Fruit fly (Drosophila melanogaster) whole organism, embryonic: Measurements from ENCODE around the gene Spn38F.

ENCODE experiments used
- Antp ChIP-seq: fragments of 200-800 bp; sonication (Bioruptor generic); optimal IDR thresholded peaks from 3 replicates; lab custom pipeline; 2016; ENCODE audit warnings: missing biosample characterization, missing genetic modification characterization
- B-H2 ChIP-seq: fragments of 200-800 bp; sonication (Bioruptor generic); optimal IDR thresholded peaks from 2 replicates; lab custom pipeline; 2018; ENCODE audit warnings: missing biosample characterization, mild to moderate bottlenecking, missing genetic modification characterization
- CG10274 ChIP-seq: fragments of 200-800 bp; sonication (Bioruptor generic); optimal IDR thresholded peaks from 3 replicates; lab custom pipeline; 2017; ENCODE audit warnings: missing biosample characterization, mild to moderate bottlenecking, missing genetic modification characterization
- CG12299 ChIP-seq: fragments of 200-800 bp; sonication (Bioruptor generic); optimal IDR thresholded peaks from 2 replicates; lab custom pipeline; 2018; ENCODE audit warnings: missing biosample characterization, mild to moderate bottlenecking, missing genetic modification characterization
- CG13424 ChIP-seq: fragments of 200-800 bp; sonication (Bioruptor generic); optimal IDR thresholded peaks from 2 replicates; lab custom pipeline; 2019; ENCODE audit warnings: missing biosample characterization, mild to moderate bottlenecking, missing genetic modification characterization, moderate library complexity
- CG13894 ChIP-seq: fragments of 200-800 bp; sonication (Bioruptor generic); optimal IDR thresholded peaks from 3 replicates; lab custom pipeline; 2018; ENCODE audit warnings: missing biosample characterization, mild to moderate bottlenecking, missing genetic modification characterization, moderate library complexity
- CG30020 ChIP-seq: fragments of 200-800 bp; optimal IDR thresholded peaks from 2 replicates; lab custom pipeline; 2019; ENCODE audit warnings: missing biosample characterization, mild to moderate bottlenecking, missing genetic modification characterization, moderate library complexity
- CG34422 ChIP-seq: fragments of 200-800 bp; sonication (Bioruptor generic); IDR thresholded peaks from 3 replicates; pipeline ENCODE4 v1.3.6; 2022; ENCODE audit warnings: missing biosample characterization, missing genetic modification characterization
- CG4360 ChIP-seq: fragments of 200-800 bp; sonication (Bioruptor generic); IDR thresholded peaks from 2 replicates; pipeline ENCODE4 v1.3.6; 2022; ENCODE audit warnings: missing biosample characterization, missing genetic modification characterization
- CG4424 ChIP-seq: fragments of 200-800 bp; sonication (Bioruptor generic); optimal IDR thresholded peaks from 3 replicates; lab custom pipeline; 2016; ENCODE audit warnings: missing biosample characterization, missing genetic modification characterization
- CG6791 ChIP-seq: fragments of 200-800 bp; sonication (Bioruptor generic); IDR thresholded peaks from 3 replicates; pipeline ENCODE4 v1.3.6; 2022; ENCODE audit warnings: missing biosample characterization, missing genetic modification characterization; ENCODE audit not compliant: partially characterized antibody
- CG8478 ChIP-seq: fragments of >200 bp; optimal IDR thresholded peaks from 2 replicates; lab custom pipeline; 2018
- D19A ChIP-seq: fragments of 200-800 bp; optimal IDR thresholded peaks from 3 replicates; lab custom pipeline; 2019; ENCODE audit warnings: missing biosample characterization, mild to moderate bottlenecking, missing genetic modification characterization, moderate library complexity
- Elba2 ChIP-seq: fragments of 200-800 bp; sonication (Bioruptor generic); optimal IDR thresholded peaks from 3 replicates; lab custom pipeline; 2016; ENCODE audit warnings: missing biosample characterization, missing genetic modification characterization
- Hmr ChIP-seq: fragments of 200-800 bp; sonication (Bioruptor generic); optimal IDR thresholded peaks from 3 replicates; lab custom pipeline; 2017; ENCODE audit warnings: mild to moderate bottlenecking, missing biosample characterization, missing genetic modification reagents, missing genetic modification characterization
- Hr78 ChIP-seq, 2 experiments: fragments of 200-800 bp in 1 of 2; fragments of >200 bp in 1 of 2; sonication (Bioruptor generic) in 1 of 2; optimal IDR thresholded peaks; 2 replicates each; lab custom pipeline; 2017 to 2019; ENCODE audit warnings: missing biosample characterization in 2 of 2, missing genetic modification characterization in 2 of 2, mild to moderate bottlenecking in 1 of 2, moderate library complexity in 1 of 2
- Lhr ChIP-seq: fragments of 200-800 bp; sonication (Bioruptor generic); optimal IDR thresholded peaks from 3 replicates; lab custom pipeline; 2017; ENCODE audit warnings: mild to moderate bottlenecking, missing biosample characterization, missing genetic modification reagents, missing genetic modification characterization
- Med ChIP-seq: fragments of 200-800 bp; sonication (Bioruptor generic); peaks from one replicate; lab custom pipeline; 2016; ENCODE audit warnings: missing biosample characterization, missing genetic modification characterization, mild to moderate bottlenecking, inconsistent platforms, moderate library complexity
- Mrtf ChIP-seq: fragments of 200-800 bp; sonication (Bioruptor generic); IDR thresholded peaks from 3 replicates; pipeline ENCODE4 v1.3.6; 2022; ENCODE audit warnings: missing biosample characterization, missing genetic modification characterization
- Nf-YA ChIP-seq: fragments of 200-800 bp; sonication (Bioruptor generic); IDR thresholded peaks from 2 replicates; pipeline ENCODE4 v1.3.6; 2022; ENCODE audit warnings: missing biosample characterization, missing genetic modification characterization
- Oaz ChIP-seq: fragments of 200-800 bp; sonication (Bioruptor generic); IDR thresholded peaks from 2 replicates; pipeline ENCODE4 v1.3.6; 2022; ENCODE audit warnings: missing biosample characterization, missing genetic modification characterization
- Optix ChIP-seq: fragments of 200-800 bp; sonication (Bioruptor generic); IDR thresholded peaks from 3 replicates; pipeline ENCODE4 v1.3.6; 2022; ENCODE audit warnings: missing biosample characterization, missing genetic modification characterization
- Pdp1 ChIP-seq, 2 experiments: fragments of 200-800 bp; sonication (Bioruptor generic); optimal IDR thresholded peaks; 3 replicates each; lab custom pipeline; 2016; ENCODE audit warnings: missing biosample characterization in 2 of 2, missing genetic modification characterization in 2 of 2, mild to moderate bottlenecking in 1 of 2, moderate library complexity in 1 of 2
- Ravus ChIP-seq: fragments of 200-800 bp; sonication (Bioruptor generic); IDR thresholded peaks from 2 replicates; pipeline ENCODE4 v1.3.6; 2022; ENCODE audit warnings: missing biosample characterization, missing genetic modification characterization
- Scr ChIP-seq: fragments of 200-800 bp; sonication (Bioruptor generic); IDR thresholded peaks from 2 replicates; pipeline ENCODE4 v1.3.6; 2022; ENCODE audit warnings: missing biosample characterization, missing genetic modification characterization; ENCODE audit not compliant: partially characterized antibody
- Sry-β ChIP-seq: fragments of 200-800 bp; sonication (Bioruptor generic); optimal IDR thresholded peaks from 2 replicates; lab custom pipeline; 2018; ENCODE audit warnings: missing biosample characterization, mild to moderate bottlenecking, missing genetic modification characterization, moderate library complexity
- Trl ChIP-seq, 3 experiments: fragments of >200 bp in 2 of 3; fragments of 200-800 bp in 1 of 3; sonication (Bioruptor generic) in 1 of 3; optimal IDR thresholded peaks; 2 replicates in 1 of 3; 3 replicates in 2 of 3; lab custom pipeline; 2016 to 2017; ENCODE audit warnings: missing biosample characterization in 1 of 3, missing genetic modification characterization in 1 of 3
- btn ChIP-seq: fragments of 200-800 bp; sonication (Bioruptor generic); optimal IDR thresholded peaks from 2 replicates; lab custom pipeline; 2016; ENCODE audit warnings: missing biosample characterization, missing genetic modification characterization
- cad ChIP-seq: fragments of >200 bp; optimal IDR thresholded peaks from 2 replicates; lab custom pipeline; 2017; ENCODE audit warnings: missing biosample characterization, missing genetic modification characterization
- cg ChIP-seq: fragments of 200-800 bp; sonication (Bioruptor generic); optimal IDR thresholded peaks from 3 replicates; lab custom pipeline; 2019; ENCODE audit warnings: missing biosample characterization, mild to moderate bottlenecking, missing genetic modification characterization, moderate library complexity
- chinmo ChIP-seq: fragments of 200-800 bp; sonication (Bioruptor generic); IDR thresholded peaks from 4 replicates; pipeline ENCODE4 v1.3.6; 2022; ENCODE audit warnings: missing biosample characterization, missing genetic modification characterization; ENCODE audit not compliant: partially characterized antibody
- dimm ChIP-seq: fragments of 200-800 bp; sonication (Bioruptor generic); IDR thresholded peaks from 2 replicates; pipeline ENCODE4 v1.3.6; 2022; ENCODE audit warnings: missing biosample characterization, missing genetic modification characterization
- ewg ChIP-seq: fragments of 200-800 bp; sonication (Bioruptor generic); optimal IDR thresholded peaks from 3 replicates; lab custom pipeline; 2017; ENCODE audit warnings: mild to moderate bottlenecking, missing biosample characterization, missing genetic modification reagents, missing genetic modification characterization
- fd102C ChIP-seq: fragments of 200-800 bp; sonication (Bioruptor generic); optimal IDR thresholded peaks from 2 replicates; lab custom pipeline; 2018; ENCODE audit warnings: missing biosample characterization, mild to moderate bottlenecking, missing genetic modification characterization, moderate library complexity
- fu2 ChIP-seq: fragments of 200-800 bp; sonication (Bioruptor generic); optimal IDR thresholded peaks from 2 replicates; lab custom pipeline; 2016; ENCODE audit warnings: missing biosample characterization, missing genetic modification characterization
- gsb ChIP-seq: fragments of 200-800 bp; sonication (Bioruptor generic); IDR thresholded peaks from 2 replicates; pipeline ENCODE4 v1.3.6; 2022; ENCODE audit warnings: missing biosample characterization, missing genetic modification characterization
- her ChIP-seq: fragments of 200-800 bp; sonication (Bioruptor generic); optimal IDR thresholded peaks from 2 replicates; lab custom pipeline; 2016; ENCODE audit warnings: missing biosample characterization, missing genetic modification characterization
- ind ChIP-seq: fragments of 200-800 bp; sonication (Bioruptor generic); optimal IDR thresholded peaks from 3 replicates; lab custom pipeline; 2016; ENCODE audit warnings: missing biosample characterization, missing genetic modification characterization
- nerfin-2 ChIP-seq: fragments of 200-800 bp; sonication (Bioruptor generic); IDR thresholded peaks from 2 replicates; pipeline ENCODE4 v1.3.6; 2022; ENCODE audit warnings: missing biosample characterization, missing genetic modification characterization; ENCODE audit not compliant: partially characterized antibody
- nmo ChIP-seq: fragments of 200-800 bp; sonication (Bioruptor generic); optimal IDR thresholded peaks from 2 replicates; lab custom pipeline; 2018; ENCODE audit warnings: missing biosample characterization, mild to moderate bottlenecking, missing genetic modification characterization, moderate library complexity
- sima ChIP-seq: fragments of 200-800 bp; sonication (Bioruptor generic); optimal IDR thresholded peaks from 2 replicates; lab custom pipeline; 2016; ENCODE audit warnings: missing biosample characterization, missing genetic modification characterization
- slbo ChIP-seq: fragments of 200-800 bp; sonication (Bioruptor generic); IDR thresholded peaks from 2 replicates; pipeline ENCODE4 v1.3.6; 2022; ENCODE audit warnings: missing biosample characterization, missing genetic modification characterization
- sqz ChIP-seq: fragments of 200-800 bp; sonication (Bioruptor generic); optimal IDR thresholded peaks from 3 replicates; lab custom pipeline; 2018; ENCODE audit warnings: missing biosample characterization, mild to moderate bottlenecking, missing genetic modification characterization
- tna ChIP-seq: fragments of 200-800 bp; sonication (Bioruptor generic); IDR thresholded peaks from 2 replicates; pipeline ENCODE4 v1.3.6; 2022; ENCODE audit warnings: missing biosample characterization, missing genetic modification characterization; ENCODE audit not compliant: partially characterized antibody
- vvl ChIP-seq: fragments of 200-800 bp; sonication (Bioruptor generic); IDR thresholded peaks from 2 replicates; pipeline ENCODE4 v1.3.6; 2022; ENCODE audit warnings: missing biosample characterization, missing genetic modification characterization
- wor ChIP-seq: fragments of 200-800 bp; sonication (Bioruptor generic); IDR thresholded peaks from 2 replicates; pipeline ENCODE4 v1.3.6; 2022; ENCODE audit warnings: missing biosample characterization, missing genetic modification characterization
- z ChIP-seq: fragments of 200-800 bp; sonication (Bioruptor generic); IDR thresholded peaks from 3 replicates; pipeline ENCODE4 v1.3.6; 2022; ENCODE audit warnings: missing biosample characterization, missing genetic modification characterization
- zfh1 ChIP-seq: fragments of 200-800 bp; sonication (Bioruptor generic); IDR thresholded peaks from 3 replicates; pipeline ENCODE4 v1.3.6; 2022; ENCODE audit warnings: missing biosample characterization, missing genetic modification characterization

Spn38F gene

DNA sequence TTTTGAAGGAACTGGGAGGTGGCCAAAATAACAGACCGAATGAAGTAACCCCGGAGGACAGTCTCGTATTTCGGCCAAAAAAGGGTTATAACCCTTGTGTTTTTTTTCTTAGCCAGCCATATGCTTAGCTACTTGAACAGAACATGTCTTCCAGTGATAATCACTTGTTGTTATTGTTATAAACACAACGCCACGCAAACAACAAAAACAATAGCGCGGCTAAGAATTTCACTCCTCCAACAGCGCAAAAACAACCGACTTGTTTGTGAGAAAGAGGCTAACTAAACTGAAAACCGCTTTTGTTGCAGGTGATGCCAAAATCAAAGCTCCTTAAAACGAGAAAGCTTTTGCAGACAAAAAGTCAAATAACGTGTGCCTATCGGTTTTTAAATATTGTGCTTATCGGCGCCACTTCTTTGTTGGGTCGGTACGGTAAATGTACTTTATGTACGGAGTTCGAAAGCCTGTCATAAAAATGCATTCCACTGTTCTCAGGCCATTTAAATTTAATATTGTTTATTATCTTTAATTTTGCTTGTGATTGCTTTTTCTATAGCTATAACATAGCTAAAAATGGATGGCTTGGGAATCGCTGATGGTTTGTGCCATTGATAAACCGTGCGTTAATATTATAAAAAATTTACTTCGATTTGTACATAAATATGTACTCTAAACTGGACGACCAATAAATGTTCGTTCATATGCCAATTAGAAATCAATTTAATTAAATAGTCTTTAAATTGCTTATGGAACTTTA lies 40.8 kb downstream of the Spn38F start, which contains the start of gene vari (continued):
- TF ChIP-seq her (GFP tag; lab: Kevin White, UChicago) (peak; percentile 42), Hr78 (GFP tag; optimal IDR thresholded peaks at IDR 0.05; lab: Kevin White, UChicago) (no peak), ewg (GFP tag; lab: Kevin White, UChicago) (no peak)

dm6 chr2L:20795774-20796173 lies 42.0 kb downstream of the Spn38F start:
- no peak for TF ChIP-seq CG10274 (GFP tag; lab: Kevin White, UChicago)
- peak; percentile 12 for TF ChIP-seq cg (GFP tag; lab: Kevin White, UChicago)
- TF ChIP-seq Ravus (GFP tag; lab: Robert Waterston, UW), result no peak
- no peak for TF ChIP-seq Optix (GFP tag; lab: Robert Waterston, UW)
- no peak for TF ChIP-seq fd102C (GFP tag; lab: Kevin White, UChicago)
- no peak for TF ChIP-seq tna (GFP tag; lab: Robert Waterston, UW)
- TF ChIP-seq CG8478, result no peak
- no peak for TF ChIP-seq wor (GFP tag; lab: Robert Waterston, UW)
- no peak for TF ChIP-seq nerfin-2
- TF ChIP-seq zfh1, result 0 out of 3 replicates have a peak, but pooled peaks have one; percentile 4
- no peak for TF ChIP-seq B-H2 (GFP tag; lab: Kevin White, UChicago)
- TF ChIP-seq gsb (GFP tag; lab: Robert Waterston, UW), result no peak
- no peak for TF ChIP-seq CG34422 (GFP tag; lab: Robert Waterston, UW)
- TF ChIP-seq slbo (GFP tag; lab: Robert Waterston, UW), result no peak
- TF ChIP-seq Antp (GFP tag; lab: Kevin White, UChicago), result no peak
- TF ChIP-seq Pdp1 (GFP tag; optimal IDR thresholded peaks at IDR 0.05; lab: Kevin White, UChicago), result peak in 1 of 2 experiments; percentile 64
- TF ChIP-seq CG12299 (tag; lab: Kevin White, UChicago), result no peak
- no peak for TF ChIP-seq Lhr
- no peak for TF ChIP-seq ind (GFP tag; lab: Kevin White, UChicago)
- TF ChIP-seq Elba2, result peak; percentile 54
- TF ChIP-seq Scr (GFP tag; lab: Robert Waterston, UW), result no peak
- TF ChIP-seq CG30020 (tag; lab: Kevin White, UChicago), result no peak
- no peak for TF ChIP-seq Mrtf (GFP tag; lab: Robert Waterston, UW)
- no peak for TF ChIP-seq cad (GFP tag; lab: Kevin White, UChicago)
- TF ChIP-seq fu2 (GFP tag; lab: Kevin White, UChicago), result no peak
- no peak for TF ChIP-seq D19A (tag; lab: Kevin White, UChicago)
- peak; percentile 74 for TF ChIP-seq CG13894 (tag; lab: Kevin White, UChicago)
- TF ChIP-seq sima (GFP tag; lab: Kevin White, UChicago), result no peak
- TF ChIP-seq btn (GFP tag; lab: Kevin White, UChicago), result no peak
- no peak for TF ChIP-seq Nf-YA
- TF ChIP-seq CG4360 (GFP tag; lab: Robert Waterston, UW), result no peak
- no peak for TF ChIP-seq Sry-β
- TF ChIP-seq, all 482 proteins: peak for 5

- TF ChIP-seq chinmo (GFP tag; lab: Robert Waterston, UW) (peak; percentile 66; the same call in 2 of the 4 replicates), sqz (GFP tag; lab: Kevin White, UChicago) (no peak), Oaz (GFP tag; lab: Robert Waterston, UW) (no peak), Trl (optimal IDR thresholded peaks at IDR 0.05; lab: Kevin White, UChicago) (no peak), Trl (GFP tag; optimal IDR thresholded peaks at IDR 0.05; lab: Kevin White, UChicago) (no peak), CG4424 (GFP tag; lab: Kevin White, UChicago) (no peak), Hmr (GFP tag; lab: Kevin White, UChicago) (no peak), Med (GFP tag; lab: Kevin White, UChicago) (peak; percentile 15), CG6791 (GFP tag; lab: Robert Waterston, UW) (peak; percentile 25; the same call in 1 of the 3 replicates), Pdp1 (GFP tag; optimal IDR thresholded peaks at IDR 0.05; lab: Kevin White, UChicago) (peak in 1 of 2 experiments; percentile 56), CG13894 (tag; lab: Kevin White, UChicago) (peak; percentile 9), CG13424 (tag; lab: Kevin White, UChicago) (no peak), nmo (GFP tag; lab: Kevin White, UChicago) (no peak), z (GFP tag; lab: Robert Waterston, UW) (peak; percentile 67; the same call in 1 of the 3 replicates), dimm (GFP tag; lab: Robert Waterston, UW) (no peak), vvl (GFP tag; lab: Robert Waterston, UW) (peak; percentile 60; the same call in 1 of the 2 replicates)
Measured at dm6 chr2L:20794656-20795055, 43.1 kb downstream of the Spn38F start.
